Fruit fly (Drosophila melanogaster): ENCODE results near the gene alt.

DNA sequence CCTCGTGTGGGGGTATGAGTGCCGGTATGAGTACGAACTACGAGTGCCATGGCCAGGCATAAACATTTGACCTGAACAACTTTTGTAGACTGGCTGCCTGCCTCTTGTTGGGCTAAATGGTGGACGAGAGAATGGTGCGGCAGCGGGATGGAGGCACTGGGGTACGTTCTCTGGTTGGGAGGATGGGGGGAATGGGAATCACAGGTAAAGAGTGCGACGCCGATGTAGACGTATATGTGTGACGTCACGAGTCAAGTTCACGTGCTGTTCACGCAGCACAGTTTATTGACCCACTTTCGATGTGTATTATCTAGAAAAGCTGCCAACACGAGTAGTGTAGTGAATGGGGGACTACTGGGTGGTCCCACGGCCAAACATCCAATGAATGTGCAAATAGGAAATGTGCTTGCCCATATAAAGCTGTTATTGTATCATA is 24.7 kb upstream of the alt start:
- TF ChIP-seq CG8478 (optimal IDR thresholded peaks at IDR 0.05) (no peak), CTCF (optimal IDR thresholded peaks at IDR 0.05) (no peak)
